Worm (Caenorhabditis elegans) whole organism, L1 larva: ENCODE measurements around the gene tiar-1.
A peak's percentile ranks its signal among the peaks of the same experiment; 100 is the strongest.

Experiments used
- C16A3.4 ChIP-seq: fragments of 150-350 bp; optimal IDR thresholded peaks from 2 replicates; lab custom pipeline; 2014; ENCODE audit warnings: missing biosample characterization, missing genetic modification characterization
- F16B12.6 ChIP-seq: fragments of 150-350 bp; optimal IDR thresholded peaks from 2 replicates; lab custom pipeline; 2014; ENCODE audit warnings: missing biosample characterization, missing genetic modification characterization
- ama-1 ChIP-seq: fragments of 150-350 bp; optimal IDR thresholded peaks from 2 replicates; lab custom pipeline; 2014
- ceh-63 ChIP-seq: fragments of 200-800 bp; sonication (Bioruptor generic); optimal IDR thresholded peaks from 2 replicates; lab custom pipeline; 2018; ENCODE audit warnings: mild to moderate bottlenecking, missing genetic modification characterization, missing compliant biosample characterization
- ceh-8 ChIP-seq: fragments of 200-800 bp; sonication (Bioruptor generic); optimal IDR thresholded peaks from 2 replicates; lab custom pipeline; 2018; ENCODE audit warnings: mild to moderate bottlenecking, missing genetic modification characterization, moderate library complexity, missing compliant biosample characterization
- ceh-90 ChIP-seq: sonication (generic microtip); optimal IDR thresholded peaks from 2 replicates; lab custom pipeline; 2016; ENCODE audit warnings: missing genetic modification characterization, missing compliant biosample characterization
- ces-1 ChIP-seq: fragments of 150-350 bp; optimal IDR thresholded peaks from 2 replicates; lab custom pipeline; 2014; ENCODE audit warnings: missing biosample characterization, missing genetic modification reagents, missing genetic modification characterization
- dpl-1 ChIP-seq, 3 experiments: fragments of 150-350 bp in 2 of 3; sonication (generic microtip) in 1 of 3; optimal IDR thresholded peaks; 2 replicates each; lab custom pipeline; 2014 to 2017; ENCODE audit warnings: missing biosample characterization in 3 of 3, missing genetic modification characterization in 3 of 3, missing genetic modification reagents in 3 of 3
- dsc-1 ChIP-seq: sonication (generic microtip); optimal IDR thresholded peaks from 2 replicates; lab custom pipeline; 2016; ENCODE audit warnings: mild to moderate bottlenecking, missing genetic modification characterization, missing compliant biosample characterization
- efl-1 ChIP-seq, 4 experiments: fragments of 150-350 bp; optimal IDR thresholded peaks in 3 of 4; peaks in 1 of 4; 1 replicate in 1 of 4; 2 replicates in 3 of 4; lab custom pipeline; 2014; ENCODE audit warnings: missing biosample characterization in 2 of 4, missing genetic modification characterization in 2 of 4, missing genetic modification reagents in 2 of 4
- elt-2 ChIP-seq: sonication (generic microtip); optimal IDR thresholded peaks from 2 replicates; lab custom pipeline; 2016; ENCODE audit warnings: missing genetic modification characterization, mild to moderate bottlenecking, inconsistent platforms, missing compliant biosample characterization, missing genetic modification reagents
- elt-3 ChIP-seq, 6 experiments: fragments of 150-350 bp in 1 of 6; sonication (generic microtip); optimal IDR thresholded peaks; 2 replicates each; lab custom pipeline; 2017 to 2018; ENCODE audit warnings: missing biosample characterization in 6 of 6, missing genetic modification characterization in 6 of 6, inconsistent platforms in 1 of 6
- fkh-10 ChIP-seq: sonication (generic microtip); optimal IDR thresholded peaks from 2 replicates; lab custom pipeline; 2017; ENCODE audit warnings: missing biosample characterization, missing genetic modification reagents, missing genetic modification characterization
- fkh-4 ChIP-seq: sonication (generic microtip); optimal IDR thresholded peaks from 2 replicates; lab custom pipeline; 2016; ENCODE audit warnings: missing compliant biosample characterization, missing genetic modification characterization, borderline replicate concordance
- hlh-4 ChIP-seq: sonication (generic microtip); optimal IDR thresholded peaks from 2 replicates; lab custom pipeline; 2016; ENCODE audit warnings: mild to moderate bottlenecking, missing genetic modification characterization, missing compliant biosample characterization
- hpl-2 ChIP-seq: fragments of 150-350 bp; optimal IDR thresholded peaks from 2 replicates; lab custom pipeline; 2014; ENCODE audit warnings: missing biosample characterization, missing genetic modification reagents, missing genetic modification characterization
- lin-14 ChIP-seq: fragments of 200-800 bp; sonication (Bioruptor generic); optimal IDR thresholded peaks from 2 replicates; lab custom pipeline; 2018; ENCODE audit warnings: mild to moderate bottlenecking, missing genetic modification characterization, moderate library complexity, missing compliant biosample characterization
- lin-15B ChIP-seq: fragments of 150-350 bp; sonication (generic microtip); optimal IDR thresholded peaks from 3 replicates; lab custom pipeline; 2014; ENCODE audit warnings: missing biosample characterization, missing genetic modification characterization
- lin-35 ChIP-seq, 2 experiments: fragments of 150-350 bp; optimal IDR thresholded peaks; 2 replicates each; lab custom pipeline; 2014; ENCODE audit warnings: missing biosample characterization in 2 of 2, missing genetic modification characterization in 2 of 2, missing genetic modification reagents in 2 of 2
- lsy-2 ChIP-seq, 2 experiments: fragments of 150-350 bp; optimal IDR thresholded peaks; 2 replicates each; lab custom pipeline; 2014; ENCODE audit warnings: missing biosample characterization in 2 of 2, missing genetic modification characterization in 2 of 2
- mab-9 ChIP-seq: fragments of 200-800 bp; sonication (Bioruptor generic); IDR thresholded peaks from 2 replicates; pipeline ENCODE4 v1.3.6; 2022; ENCODE audit warnings: missing genetic modification reagents, missing genetic modification characterization, missing compliant biosample characterization
- mdl-1 ChIP-seq, 2 experiments: fragments of 150-350 bp; optimal IDR thresholded peaks; 2 replicates each; lab custom pipeline; 2014 to 2017; ENCODE audit warnings: missing biosample characterization in 2 of 2, missing genetic modification characterization in 2 of 2, inconsistent platforms in 1 of 2
- mef-2 ChIP-seq: fragments of 150-350 bp; optimal IDR thresholded peaks from 2 replicates; lab custom pipeline; 2014; ENCODE audit warnings: missing biosample characterization, missing genetic modification characterization
- mep-1 ChIP-seq: fragments of 150-350 bp; optimal IDR thresholded peaks from 2 replicates; lab custom pipeline; 2014; ENCODE audit warnings: missing biosample characterization, missing genetic modification characterization
- nhr-19 ChIP-seq: fragments of 200-800 bp; sonication (Bioruptor generic); conservative IDR thresholded peaks from 2 replicates; pipeline ENCODE4 v1.3.6; 2022; ENCODE audit warnings: missing genetic modification characterization, missing compliant biosample characterization
- nhr-20 ChIP-seq: sonication (generic microtip); optimal IDR thresholded peaks from 2 replicates; lab custom pipeline; 2016; ENCODE audit warnings: mild to moderate bottlenecking, missing genetic modification characterization, missing compliant biosample characterization
- nhr-71 ChIP-seq: sonication (generic microtip); optimal IDR thresholded peaks from 2 replicates; lab custom pipeline; 2016; ENCODE audit warnings: mild to moderate bottlenecking, missing genetic modification characterization, moderate library complexity, missing compliant biosample characterization
- nhr-76 ChIP-seq: sonication (generic microtip); optimal IDR thresholded peaks from 2 replicates; lab custom pipeline; 2017; ENCODE audit warnings: missing biosample characterization, missing genetic modification characterization
- nhr-77 ChIP-seq: fragments of 150-350 bp; optimal IDR thresholded peaks from 2 replicates; lab custom pipeline; 2014; ENCODE audit warnings: missing biosample characterization, missing genetic modification characterization
- nhr-84 ChIP-seq: sonication (generic microtip); optimal IDR thresholded peaks from 2 replicates; lab custom pipeline; 2017; ENCODE audit warnings: missing biosample characterization, missing genetic modification characterization
- nhr-85 ChIP-seq: sonication (generic microtip); peaks from one replicate; lab custom pipeline; 2016; ENCODE audit warnings: missing genetic modification characterization, inconsistent platforms, missing compliant biosample characterization
- nhr-90 ChIP-seq: sonication (generic microtip); optimal IDR thresholded peaks from 2 replicates; lab custom pipeline; 2016; ENCODE audit warnings: mild to moderate bottlenecking, missing genetic modification characterization, missing compliant biosample characterization; ENCODE audit not compliant: poor library complexity
- rnt-1 ChIP-seq: sonication (generic microtip); optimal IDR thresholded peaks from 2 replicates; lab custom pipeline; 2016; ENCODE audit warnings: mild to moderate bottlenecking, missing genetic modification characterization, moderate library complexity, missing compliant biosample characterization
- snu-23 ChIP-seq: sonication (generic microtip); optimal IDR thresholded peaks from 2 replicates; lab custom pipeline; 2016; ENCODE audit warnings: missing genetic modification characterization, missing compliant biosample characterization
- sptf-1 ChIP-seq: fragments of 150-350 bp; optimal IDR thresholded peaks from 2 replicates; lab custom pipeline; 2014; ENCODE audit warnings: missing biosample characterization, missing genetic modification characterization
- swsn-7 ChIP-seq: sonication (generic microtip); optimal IDR thresholded peaks from 2 replicates; lab custom pipeline; 2016; ENCODE audit warnings: missing genetic modification characterization, missing compliant biosample characterization
- tbx-2 ChIP-seq: sonication (generic microtip); optimal IDR thresholded peaks from 2 replicates; lab custom pipeline; 2016; ENCODE audit warnings: missing genetic modification characterization, missing compliant biosample characterization
- tlp-1 ChIP-seq: fragments of 150-350 bp; optimal IDR thresholded peaks from 2 replicates; lab custom pipeline; 2014; ENCODE audit warnings: missing biosample characterization, missing genetic modification characterization
- unc-130 ChIP-seq: fragments of 150-350 bp; optimal IDR thresholded peaks from 2 replicates; lab custom pipeline; 2017; ENCODE audit warnings: missing biosample characterization, missing genetic modification characterization, inconsistent platforms
- unc-86 ChIP-seq: sonication (generic microtip); optimal IDR thresholded peaks from 2 replicates; lab custom pipeline; 2016; ENCODE audit warnings: missing genetic modification characterization, missing compliant biosample characterization
- xbp-1 ChIP-seq: sonication (generic microtip); optimal IDR thresholded peaks from 2 replicates; lab custom pipeline; 2016; ENCODE audit warnings: missing genetic modification characterization, missing compliant biosample characterization
- ztf-11 ChIP-seq, 2 experiments: sonication (generic microtip); optimal IDR thresholded peaks; 2 replicates each; lab custom pipeline; 2016 to 2017; ENCODE audit warnings: missing genetic modification characterization in 2 of 2, missing biosample characterization in 1 of 2, missing compliant biosample characterization in 1 of 2
- ztf-4 ChIP-seq: fragments of 150-350 bp; optimal IDR thresholded peaks from 2 replicates; lab custom pipeline; 2014; ENCODE audit warnings: missing biosample characterization, missing genetic modification characterization

The tiar-1 gene

DNA sequence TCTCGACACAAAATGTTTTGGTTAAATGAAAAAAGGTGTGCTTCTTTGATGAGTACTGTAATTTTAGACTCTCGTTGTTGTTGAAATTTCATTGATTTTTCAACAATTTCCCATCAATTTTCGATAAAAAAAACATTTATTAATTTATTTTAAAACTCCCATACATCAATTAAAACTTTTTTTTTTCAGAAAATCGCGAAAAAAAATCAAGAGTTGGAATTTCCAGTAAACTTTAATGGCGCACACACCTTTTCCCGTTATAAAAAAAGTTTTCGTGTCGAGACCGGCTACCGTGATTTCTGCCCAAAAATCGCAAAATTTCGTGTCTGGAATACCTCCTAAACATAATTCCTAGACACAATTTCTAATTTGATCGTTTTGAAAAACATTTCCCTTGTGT lies 19.8 kb downstream of the tiar-1 start, which contains the start of gene C25H3.14:
Gene C25H3.14, plus strand, starts transcription at position 301 of the 400 bp plus-strand sequence.
- no peak for TF ChIP-seq ceh-63 (GFP tag; lab: Kevin White, UChicago)

- TF ChIP-seq efl-1 (optimal IDR thresholded peaks at IDR 0.05; lab: Kevin White, UChicago) (no peak), efl-1 (GFP tag; optimal IDR thresholded peaks at IDR 0.05 in 1 of 2; lab: Kevin White, UChicago) (peak in 1 of 2 experiments; percentile 61), sptf-1 (no peak)
Observed at ce11 chrII:5693893-5694292, 20.7 kb downstream of the tiar-1 start, which contains the start of gene C25H3.3. C25H3.3 (plus strand) TSS chrII:5694193.

- TF ChIP-seq xbp-1 (no peak), nhr-77 (tag; lab: Kevin White, UChicago) (no peak), C16A3.4 (tag; lab: Kevin White, UChicago) (no peak), swsn-7 (tag; lab: Kevin White, UChicago) (no peak), lin-14 (GFP tag; lab: Kevin White, UChicago) (peak; percentile 19), lsy-2 (tag; optimal IDR thresholded peaks at IDR 0.05; lab: Kevin White, UChicago) (peak in 1 of 2 experiments; percentile 36), ceh-90 (tag; lab: Kevin White, UChicago) (no peak), unc-130 (tag; lab: Kevin White, UChicago) (no peak), F16B12.6 (tag; lab: Kevin White, UChicago) (no peak), ztf-11 (tag; optimal IDR thresholded peaks at IDR 0.05; lab: Kevin White, UChicago) (no peak), efl-1 (optimal IDR thresholded peaks at IDR 0.05; lab: Kevin White, UChicago) (no peak), efl-1 (GFP tag; optimal IDR thresholded peaks at IDR 0.05 in 1 of 2; lab: Kevin White, UChicago) (peak in 1 of 2 experiments; percentile 79), ztf-4 (tag; lab: Kevin White, UChicago) (no peak), hpl-2 (no peak), dpl-1 (GFP tag; optimal IDR thresholded peaks at IDR 0.05; lab: Kevin White, UChicago) (peak in 1 of 3 experiments; percentile 38), nhr-71 (tag; lab: Kevin White, UChicago) (peak; percentile 12), tlp-1 (no peak), lin-35 (GFP tag; optimal IDR thresholded peaks at IDR 0.05; lab: Kevin White, UChicago) (peak in 1 of 2 experiments; percentile 25), nhr-20 (tag; lab: Kevin White, UChicago) (no peak), snu-23 (no peak), nhr-76 (no peak)
Observed at ce11 chrII:5691216-5691771, 23.3 kb downstream of the tiar-1 start, which contains the start of the genes ndub-5 and eif-2D. ndub-5 (minus strand) TSS chrII:5691353. eif-2D (plus strand) TSS chrII:5691721.

ce11 chrII:5688959-5689358 lies 25.7 kb downstream of the tiar-1 start, which contains the start of gene C25H3.11:
C25H3.11 (minus strand) TSS chrII:5689040.
- no peak for TF ChIP-seq hlh-4 (tag; lab: Kevin White, UChicago)
- TF ChIP-seq dpl-1 (GFP tag; optimal IDR thresholded peaks at IDR 0.05; lab: Kevin White, UChicago), result peak in 2 of 3 experiments; percentile 9 to 27
- peak; percentile 31 for TF ChIP-seq mep-1 (tag; lab: Kevin White, UChicago)
- peak; percentile 53 for TF ChIP-seq snu-23
- peak; percentile 3 for TF ChIP-seq swsn-7 (tag; lab: Kevin White, UChicago)
- TF ChIP-seq nhr-85 (tag; lab: Kevin White, UChicago), result peak; percentile 70
- peak; percentile 14 for TF ChIP-seq nhr-90 (tag; lab: Kevin White, UChicago)
- TF ChIP-seq elt-2 (tag; lab: Kevin White, UChicago), result peak; percentile 34
- no peak for TF ChIP-seq tbx-2 (tag; lab: Kevin White, UChicago)
- peak in 1 of 2 experiments; percentile 32 for TF ChIP-seq mdl-1 (tag; optimal IDR thresholded peaks at IDR 0.05; lab: Kevin White, UChicago)
- TF ChIP-seq F16B12.6 (tag; lab: Kevin White, UChicago), result no peak
- TF ChIP-seq mab-9 (GFP tag; lab: Robert Waterston, UW), result no peak
- no peak for TF ChIP-seq fkh-10 (GFP tag; lab: Kevin White, UChicago)
- peak in 1 of 2 experiments; percentile 3 for TF ChIP-seq efl-1 (optimal IDR thresholded peaks at IDR 0.05; lab: Kevin White, UChicago)
- peak in 1 of 2 experiments; percentile 4 for TF ChIP-seq efl-1 (GFP tag; optimal IDR thresholded peaks at IDR 0.05 in 1 of 2; lab: Kevin White, UChicago)
- no peak for TF ChIP-seq nhr-19 (GFP tag; lab: Robert Waterston, UW)
- TF ChIP-seq lin-35 (GFP tag; optimal IDR thresholded peaks at IDR 0.05; lab: Kevin White, UChicago), result peak in 1 of 2 experiments; percentile 40
- no peak for TF ChIP-seq unc-86 (tag; lab: Kevin White, UChicago)
- TF ChIP-seq nhr-71 (tag; lab: Kevin White, UChicago), result peak; percentile 40
- no peak for TF ChIP-seq ceh-63 (GFP tag; lab: Kevin White, UChicago)
- peak; percentile 6 for TF ChIP-seq unc-130 (tag; lab: Kevin White, UChicago)
- TF ChIP-seq elt-3 (tag; optimal IDR thresholded peaks at IDR 0.05; lab: Kevin White, UChicago), result no peak
- TF ChIP-seq mef-2 (tag; lab: Kevin White, UChicago), result no peak
- peak; percentile 26 for TF ChIP-seq rnt-1 (tag; lab: Kevin White, UChicago)
- TF ChIP-seq ceh-8 (GFP tag; lab: Kevin White, UChicago), result no peak
- peak; percentile 56 for TF ChIP-seq lin-14 (GFP tag; lab: Kevin White, UChicago)
- peak; percentile 11 to 14 for TF ChIP-seq lsy-2 (tag; optimal IDR thresholded peaks at IDR 0.05; lab: Kevin White, UChicago)
- no peak for TF ChIP-seq fkh-4 (tag; lab: Kevin White, UChicago)
- TF ChIP-seq nhr-84 (tag; lab: Kevin White, UChicago), result no peak
- TF ChIP-seq lin-15B (tag; lab: Kevin White, UChicago), result peak; percentile 15
- no peak for TF ChIP-seq ama-1 (lab: Kevin White, UChicago)
- peak; percentile 9 for TF ChIP-seq dsc-1 (tag; lab: Kevin White, UChicago)
- no peak for TF ChIP-seq ces-1 (GFP tag; lab: Kevin White, UChicago)
- peak; percentile 24 for TF ChIP-seq C16A3.4 (tag; lab: Kevin White, UChicago)
- peak; percentile 31 for TF ChIP-seq nhr-20 (tag; lab: Kevin White, UChicago)
